Fruit fly (Drosophila melanogaster): ENCODE measurements around the gene CG18765.

Gene CG18765

DNA sequence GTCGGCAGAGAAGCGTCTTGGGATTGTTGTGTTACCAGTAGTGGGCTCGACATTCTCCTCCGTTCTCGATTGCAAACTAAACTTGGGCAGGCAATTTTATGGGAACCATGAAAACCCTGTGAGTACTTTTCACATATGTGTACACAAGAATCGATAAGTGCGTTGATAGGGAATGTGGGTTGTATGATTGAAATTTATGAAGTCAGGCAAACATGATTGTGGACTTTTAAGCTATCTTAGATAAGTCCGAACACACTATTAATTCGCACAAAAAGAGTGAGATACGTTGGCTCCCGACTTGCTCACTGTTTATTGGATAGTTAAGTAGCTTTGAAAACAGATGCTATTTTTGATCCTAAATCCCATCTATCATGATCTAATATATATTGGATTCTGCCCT is at the start of gene CG18765:
Gene CG18765, minus strand, starts transcription at position 53 of the 400 bp plus-strand sequence.
- no peak for TF ChIP-seq pan (optimal IDR thresholded peaks at IDR 0.05)
- TF ChIP-seq usp (GFP tag; optimal IDR thresholded peaks at IDR 0.05), result no peak
- TF ChIP-seq psq (optimal IDR thresholded peaks at IDR 0.05), result no peak
- no peak for TF ChIP-seq Dll (optimal IDR thresholded peaks at IDR 0.05)
- no peak for TF ChIP-seq CG8478 (optimal IDR thresholded peaks at IDR 0.05)
- no peak for TF ChIP-seq EcR (GFP tag; optimal IDR thresholded peaks at IDR 0.05)

DNA sequence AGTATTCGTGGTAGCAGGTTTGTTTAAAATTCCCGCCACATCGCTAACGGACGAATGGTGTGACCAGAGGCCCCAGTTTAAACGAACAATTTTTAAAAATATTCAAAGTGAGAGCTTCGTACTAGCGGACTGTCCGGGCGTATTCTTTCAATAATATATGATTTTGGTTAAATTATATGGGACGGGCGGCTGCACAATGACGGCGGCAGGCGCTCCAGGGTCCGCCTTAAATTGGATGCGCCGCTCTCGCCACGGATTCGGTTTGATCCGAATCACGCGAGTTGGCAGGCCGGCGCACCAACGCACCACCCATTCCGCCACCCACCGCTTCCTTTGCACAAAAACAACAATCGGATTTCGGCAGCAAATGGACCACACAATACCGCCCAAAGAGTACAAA is 43.7 kb upstream of the CG18765 start, which contains the start of gene CG14721:
Gene CG14721, plus strand, starts transcription at position 111 of the 400 bp plus-strand sequence.
- TF ChIP-seq usp (GFP tag; optimal IDR thresholded peaks at IDR 0.05) (no peak), psq (optimal IDR thresholded peaks at IDR 0.05) (no peak), EcR (GFP tag; optimal IDR thresholded peaks at IDR 0.05) (no peak), Dll (optimal IDR thresholded peaks at IDR 0.05) (no peak), pan (optimal IDR thresholded peaks at IDR 0.05) (no peak), CG8478 (optimal IDR thresholded peaks at IDR 0.05) (no peak)

dm6 chr3R:11721593-11721992 is 30.0 kb upstream of the CG18765 start, which contains the start of gene CG12594:
Gene CG12594, plus strand, starts transcription at chr3R:11721734.
- TF ChIP-seq CG8478 (optimal IDR thresholded peaks at IDR 0.05) (no peak), EcR (GFP tag; optimal IDR thresholded peaks at IDR 0.05) (no peak), usp (GFP tag; optimal IDR thresholded peaks at IDR 0.05) (no peak), pan (optimal IDR thresholded peaks at IDR 0.05) (no peak), Dll (optimal IDR thresholded peaks at IDR 0.05) (no peak), psq (optimal IDR thresholded peaks at IDR 0.05) (no peak)

DNA sequence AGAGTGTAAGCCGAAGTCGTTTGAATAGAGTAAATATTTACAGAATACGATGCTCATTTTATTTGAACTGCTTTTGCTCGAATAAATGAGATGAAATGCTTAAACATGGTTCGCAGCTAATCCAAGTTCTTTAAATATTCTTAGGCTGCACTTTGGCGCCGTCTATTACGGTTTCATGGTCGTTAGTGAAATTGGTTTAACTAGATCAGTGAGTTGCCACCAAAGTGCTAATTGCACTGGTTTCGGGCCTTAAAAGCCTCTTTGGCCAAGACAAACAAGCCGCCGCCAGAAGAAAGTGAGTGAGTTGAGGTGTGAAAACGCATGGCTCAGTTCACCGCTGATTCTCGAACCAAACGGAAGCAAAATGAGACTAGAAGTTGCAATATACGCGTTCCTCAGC is 19.8 kb upstream of the CG18765 start, which contains the start of gene CG14720:
Gene CG14720, plus strand, starts transcription at position 301 of the 400 bp plus-strand sequence.
- TF ChIP-seq Dll (optimal IDR thresholded peaks at IDR 0.05), result no peak
- no peak for TF ChIP-seq usp (GFP tag; optimal IDR thresholded peaks at IDR 0.05)
- TF ChIP-seq pan (optimal IDR thresholded peaks at IDR 0.05), result no peak
- no peak for TF ChIP-seq EcR (GFP tag; optimal IDR thresholded peaks at IDR 0.05)

DNA sequence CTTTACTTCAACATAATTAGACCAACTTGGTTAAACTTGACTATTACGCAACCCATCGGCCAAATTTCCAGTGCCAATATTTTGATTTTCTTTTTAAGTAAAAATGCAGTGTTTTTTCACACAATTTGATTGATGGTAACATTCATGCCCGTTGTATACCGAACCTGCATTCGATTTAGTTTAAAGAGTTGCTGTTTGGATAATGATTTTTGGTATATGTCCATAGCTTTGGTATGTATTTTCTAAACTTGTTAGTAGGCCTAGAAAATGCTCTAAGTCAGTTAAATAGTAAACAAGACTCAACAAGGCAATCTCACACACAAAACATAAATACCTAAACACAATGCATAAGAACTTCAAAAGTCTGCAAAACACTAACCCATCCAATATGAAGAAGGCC is 12.1 kb upstream of the CG18765 start, which contains the start of gene I-t:
Gene I-t, plus strand, starts transcription at position 301 of the 400 bp plus-strand sequence.
- no peak for TF ChIP-seq usp (GFP tag; optimal IDR thresholded peaks at IDR 0.05)
- TF ChIP-seq psq (optimal IDR thresholded peaks at IDR 0.05), result no peak
- no peak for TF ChIP-seq CG8478 (optimal IDR thresholded peaks at IDR 0.05)
- no peak for TF ChIP-seq Dll (optimal IDR thresholded peaks at IDR 0.05)
- TF ChIP-seq EcR (GFP tag; optimal IDR thresholded peaks at IDR 0.05), result no peak
- no peak for TF ChIP-seq pan (optimal IDR thresholded peaks at IDR 0.05)

DNA sequence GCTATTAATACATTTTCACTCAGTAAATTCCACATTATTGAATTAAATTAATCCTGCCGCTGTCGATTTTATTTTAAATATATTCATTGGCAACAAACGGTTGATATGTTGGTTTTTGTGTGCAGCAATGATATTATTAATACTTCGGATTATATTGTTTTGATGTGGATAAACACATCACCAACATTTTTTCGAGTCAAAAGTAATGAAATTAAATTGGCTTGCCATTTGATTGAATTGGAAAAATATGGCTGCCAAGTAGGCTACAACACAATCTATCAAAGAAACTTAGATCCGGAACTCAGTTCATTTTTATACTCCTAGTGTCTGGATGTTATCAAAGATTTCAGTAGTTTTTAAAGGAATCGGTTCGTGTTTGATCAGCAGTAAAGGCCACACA is 8.7 kb upstream of the CG18765 start, which contains the start of gene CG14718:
Gene CG14718, plus strand, starts transcription at position 301 of the 400 bp plus-strand sequence.
- no peak for TF ChIP-seq pan (optimal IDR thresholded peaks at IDR 0.05)
- no peak for TF ChIP-seq EcR (GFP tag; optimal IDR thresholded peaks at IDR 0.05)
- no peak for TF ChIP-seq usp (GFP tag; optimal IDR thresholded peaks at IDR 0.05)
- no peak for TF ChIP-seq psq (optimal IDR thresholded peaks at IDR 0.05)
- TF ChIP-seq CG8478 (optimal IDR thresholded peaks at IDR 0.05), result no peak
- TF ChIP-seq Dll (optimal IDR thresholded peaks at IDR 0.05), result no peak

DNA sequence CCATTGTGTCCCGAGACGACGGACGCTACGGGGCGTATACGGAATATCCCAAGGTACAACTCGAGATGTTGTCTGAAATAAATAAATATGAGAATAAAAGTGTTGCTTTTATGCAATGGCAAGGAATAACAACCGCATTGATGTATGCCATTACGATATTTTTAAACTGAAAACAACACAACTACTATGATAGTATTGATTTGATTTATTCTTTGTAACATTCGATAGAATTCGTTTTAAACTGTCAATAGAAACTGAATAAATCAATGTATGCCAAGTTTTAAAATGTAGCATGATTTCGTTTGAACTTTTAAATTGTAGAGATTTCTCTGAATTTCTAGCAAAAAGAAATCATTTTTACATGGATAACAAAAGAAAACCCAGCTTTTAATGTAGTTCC is 4.6 kb upstream of the CG18765 start, which contains the start of gene CG14717:
Gene CG14717, plus strand, starts transcription at position 301 of the 400 bp plus-strand sequence.
- no peak for TF ChIP-seq psq (optimal IDR thresholded peaks at IDR 0.05)
- TF ChIP-seq EcR (GFP tag; optimal IDR thresholded peaks at IDR 0.05), result no peak
- no peak for TF ChIP-seq pan (optimal IDR thresholded peaks at IDR 0.05)
- TF ChIP-seq CG8478 (optimal IDR thresholded peaks at IDR 0.05), result no peak
- no peak for TF ChIP-seq Dll (optimal IDR thresholded peaks at IDR 0.05)
- no peak for TF ChIP-seq usp (GFP tag; optimal IDR thresholded peaks at IDR 0.05)

DNA sequence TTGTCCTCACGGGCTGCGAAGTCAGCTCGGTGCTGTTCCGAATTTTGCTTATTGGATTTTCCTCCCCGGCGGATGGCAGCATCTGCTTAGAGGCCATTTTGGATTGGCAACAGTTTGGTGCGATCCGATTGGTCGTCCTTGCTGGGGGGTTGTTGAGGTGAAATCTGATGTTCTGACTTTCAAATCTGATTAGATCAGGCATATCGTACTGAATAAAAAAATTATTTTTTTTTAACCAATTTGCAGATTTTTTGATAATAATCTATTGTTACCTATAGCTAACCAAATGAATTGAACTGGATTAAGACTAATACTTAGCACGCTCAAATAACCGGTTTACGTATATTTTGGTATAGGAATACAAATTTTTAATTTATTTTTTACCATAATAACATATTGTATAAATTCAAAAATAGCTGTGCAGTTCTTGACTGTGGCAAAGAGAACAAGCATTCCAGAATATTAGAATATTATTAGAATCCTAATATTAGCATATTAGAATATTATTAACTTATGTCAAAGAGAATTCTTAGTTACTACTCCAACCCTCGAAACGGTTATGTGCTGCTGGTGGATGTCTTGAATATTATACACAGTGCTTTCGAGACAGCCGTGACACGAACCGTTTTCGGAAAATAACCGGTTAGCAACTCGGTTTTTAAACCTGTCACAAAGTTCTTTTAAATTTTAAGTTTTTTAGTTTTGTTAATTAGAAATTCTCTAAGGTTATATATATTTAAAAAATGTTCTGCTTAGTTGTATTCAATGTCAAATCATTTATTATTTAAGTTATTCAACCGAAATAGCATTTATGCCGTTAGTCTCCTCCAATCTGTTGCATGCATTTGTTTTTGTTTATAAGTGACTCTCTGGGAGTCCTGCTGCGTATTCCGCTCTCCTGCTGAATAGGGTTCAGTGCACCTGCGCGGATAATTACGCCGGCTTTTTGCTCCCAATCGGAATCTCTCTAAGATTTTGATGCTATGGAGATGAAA is 3.0 kb upstream of the CG18765 start, which contains the start of gene Fer3:
Gene Fer3, minus strand, starts transcription at position 1 of the 995 bp plus-strand sequence.
- TF ChIP-seq EcR (GFP tag; optimal IDR thresholded peaks at IDR 0.05), result no peak
- TF ChIP-seq usp (GFP tag; optimal IDR thresholded peaks at IDR 0.05), result no peak
- TF ChIP-seq Dll (optimal IDR thresholded peaks at IDR 0.05), result no peak
- no peak for TF ChIP-seq psq (optimal IDR thresholded peaks at IDR 0.05)
- TF ChIP-seq pan (optimal IDR thresholded peaks at IDR 0.05), result no peak
- no peak for TF ChIP-seq CG8478 (optimal IDR thresholded peaks at IDR 0.05)

DNA sequence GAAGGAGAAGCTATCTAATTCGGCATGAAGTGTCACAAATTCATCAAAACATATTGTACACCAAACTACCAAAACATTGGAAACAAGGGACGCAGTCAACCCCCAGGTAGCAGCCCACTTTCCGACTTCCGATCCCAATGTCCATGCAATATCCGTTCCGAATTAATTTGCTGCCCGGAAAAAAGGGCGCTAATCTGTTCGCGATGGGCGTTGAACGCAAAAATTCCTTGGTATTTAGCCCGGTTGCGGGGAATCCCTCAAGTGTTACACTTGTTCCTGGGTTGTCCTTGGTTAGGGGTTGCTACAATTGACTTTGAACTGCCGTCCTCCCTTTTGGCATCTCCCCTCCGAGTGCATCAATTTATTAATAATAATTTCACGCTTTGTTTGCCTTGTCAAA is 905 bp upstream of the CG18765 start:
- TF ChIP-seq pan (optimal IDR thresholded peaks at IDR 0.05) (no peak), usp (GFP tag; optimal IDR thresholded peaks at IDR 0.05) (no peak), CG8478 (optimal IDR thresholded peaks at IDR 0.05) (no peak), EcR (GFP tag; optimal IDR thresholded peaks at IDR 0.05) (no peak), psq (optimal IDR thresholded peaks at IDR 0.05) (no peak), Dll (optimal IDR thresholded peaks at IDR 0.05) (no peak)

dm6 chr3R:11690857-11691471 is 635 bp downstream of the CG18765 start:
- TF ChIP-seq Dll (optimal IDR thresholded peaks at IDR 0.05) (no peak), psq (optimal IDR thresholded peaks at IDR 0.05) (no peak), pan (optimal IDR thresholded peaks at IDR 0.05) (no peak), usp (GFP tag; optimal IDR thresholded peaks at IDR 0.05) (no peak), CG8478 (optimal IDR thresholded peaks at IDR 0.05) (no peak), EcR (GFP tag; optimal IDR thresholded peaks at IDR 0.05) (no peak)

- TF ChIP-seq Dll (optimal IDR thresholded peaks at IDR 0.05), result no peak
- TF ChIP-seq psq (optimal IDR thresholded peaks at IDR 0.05), result no peak
- TF ChIP-seq CG8478 (optimal IDR thresholded peaks at IDR 0.05), result no peak
- no peak for TF ChIP-seq usp (GFP tag; optimal IDR thresholded peaks at IDR 0.05)
- TF ChIP-seq EcR (GFP tag; optimal IDR thresholded peaks at IDR 0.05), result no peak
- no peak for TF ChIP-seq pan (optimal IDR thresholded peaks at IDR 0.05)
Measured at dm6 chr3R:11689900-11690299, 1.7 kb downstream of the CG18765 start, which contains the start of gene CG6908. Gene CG6908, minus strand, starts transcription at chr3R:11690051.

Data from whole organism.